Worm (Caenorhabditis elegans): ENCODE results near the gene cla-1.

- TF ChIP-seq blmp-1 (tag; optimal IDR thresholded peaks at IDR 0.05; ENCODE audit: insufficient read depth) (no peak), nhr-10 (tag; optimal IDR thresholded peaks at IDR 0.05) (no peak), ztf-11 (tag; optimal IDR thresholded peaks at IDR 0.05) (no peak), ZK546.5 (tag; optimal IDR thresholded peaks at IDR 0.05) (no peak), dmd-4 (tag; optimal IDR thresholded peaks at IDR 0.05) (no peak), R02D3.7 (tag; optimal IDR thresholded peaks at IDR 0.05) (no peak), unc-62 (GFP tag; optimal IDR thresholded peaks at IDR 0.05) (no peak), snpc-4 (tag; optimal IDR thresholded peaks at IDR 0.05) (no peak), egl-27 (tag; optimal IDR thresholded peaks at IDR 0.05) (no peak), skn-1 (tag; optimal IDR thresholded peaks at IDR 0.05) (no peak), F13H6.1 (tag; optimal IDR thresholded peaks at IDR 0.05) (no peak), lin-39 (tag; optimal IDR thresholded peaks at IDR 0.05) (no peak), ztf-4 (tag; optimal IDR thresholded peaks at IDR 0.05) (no peak)
Observed at ce11 chrIV:7558653-7559052, 30.1 kb upstream of the cla-1 start.
